Worm (Caenorhabditis elegans) whole organism, midembryonic: ENCODE results near the gene F08G2.8.

Experiments used
- flt-1 ChIP-seq: fragments of 200-800 bp; sonication (Bioruptor generic); IDR thresholded peaks from 2 replicates; pipeline ENCODE4 v1.3.6; 2022; ENCODE audit warnings: missing genetic modification characterization, missing compliant biosample characterization
- klf-2 ChIP-seq: fragments of 200-800 bp; sonication (Bioruptor generic); conservative IDR thresholded peaks from 2 replicates; pipeline ENCODE4 v1.3.6; 2022; ENCODE audit warnings: missing genetic modification reagents, missing genetic modification characterization, missing compliant biosample characterization
- med-1 ChIP-seq: sonication (generic microtip); optimal IDR thresholded peaks from 2 replicates; lab custom pipeline; 2017; ENCODE audit warnings: missing genetic modification characterization, mild to moderate bottlenecking, missing compliant biosample characterization, antibody characterized with exemption, missing genetic modification reagents; ENCODE audit not compliant: insufficient read depth
- ref-1 ChIP-seq: fragments of 200-800 bp; sonication (Bioruptor generic); conservative IDR thresholded peaks from 2 replicates; pipeline ENCODE4 v1.3.6; 2022; ENCODE audit warnings: missing genetic modification reagents, missing genetic modification characterization, missing compliant biosample characterization
- tab-1 ChIP-seq: fragments of 200-800 bp; sonication (Bioruptor generic); IDR thresholded peaks from 2 replicates; pipeline ENCODE4 v1.3.6; 2022; ENCODE audit warnings: missing genetic modification characterization, missing compliant biosample characterization
- ztf-23 ChIP-seq: fragments of 200-800 bp; sonication (Bioruptor generic); IDR thresholded peaks from 2 replicates; pipeline ENCODE4 v1.3.6; 2022; ENCODE audit warnings: missing genetic modification reagents, missing genetic modification characterization, missing compliant biosample characterization
- ztf-29 ChIP-seq: fragments of 200-800 bp; sonication (Bioruptor generic); IDR thresholded peaks from 2 replicates; pipeline ENCODE4 v1.3.6; 2022; ENCODE audit warnings: missing genetic modification reagents, missing genetic modification characterization, missing compliant biosample characterization

DNA sequence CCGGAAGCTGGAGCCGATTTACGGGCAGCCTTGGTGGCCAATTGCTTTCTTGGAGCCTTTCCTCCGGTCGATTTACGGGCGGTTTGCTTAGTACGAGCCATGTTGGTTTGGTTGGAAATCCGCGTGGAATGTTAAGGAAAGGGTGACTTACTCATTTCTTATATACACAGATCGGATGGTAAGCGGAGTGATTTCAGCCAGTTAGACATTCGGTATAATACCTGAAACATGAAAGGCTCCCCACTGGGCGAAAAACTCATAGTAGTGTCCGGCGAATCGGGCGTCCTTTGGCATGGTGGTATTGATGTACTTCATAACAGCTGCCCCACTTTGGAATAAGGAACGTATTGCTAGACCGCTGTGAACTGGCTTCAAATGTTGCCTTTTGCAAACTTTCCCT lies 23.5 kb upstream of the F08G2.8 start, which contains the start of gene his-42:
- TF ChIP-seq flt-1 (GFP tag; lab: Robert Waterston, UW), result no peak
- no peak for TF ChIP-seq med-1 (GFP tag; lab: Kevin White, UChicago)
- TF ChIP-seq klf-2 (GFP tag; lab: Robert Waterston, UW), result no peak
- no peak for TF ChIP-seq ztf-29 (GFP tag; lab: Robert Waterston, UW)
- no peak for TF ChIP-seq ref-1 (GFP tag; lab: Robert Waterston, UW)
- no peak for TF ChIP-seq ztf-23
- TF ChIP-seq tab-1, result no peak
